Worm (Caenorhabditis elegans) whole organism, L1 larva: ENCODE results near the gene nhr-104.

ENCODE experiments used
- C16A3.4 ChIP-seq: fragments of 150-350 bp; optimal IDR thresholded peaks from 2 replicates; lab custom pipeline; 2014; ENCODE audit warnings: missing biosample characterization, missing genetic modification characterization
- F16B12.6 ChIP-seq: fragments of 150-350 bp; optimal IDR thresholded peaks from 2 replicates; lab custom pipeline; 2014; ENCODE audit warnings: missing biosample characterization, missing genetic modification characterization
- Y116A8C.19 ChIP-seq: sonication (generic microtip); optimal IDR thresholded peaks from 2 replicates; lab custom pipeline; 2016; ENCODE audit warnings: missing compliant biosample characterization, missing genetic modification characterization, borderline replicate concordance
- aly-2 ChIP-seq: fragments of 150-350 bp; optimal IDR thresholded peaks from 2 replicates; lab custom pipeline; 2014; ENCODE audit warnings: missing biosample characterization, missing genetic modification characterization
- blmp-1 ChIP-seq: fragments of 150-350 bp; optimal IDR thresholded peaks from 2 replicates; lab custom pipeline; 2014; ENCODE audit warnings: missing biosample characterization, missing genetic modification characterization
- ceh-90 ChIP-seq: sonication (generic microtip); optimal IDR thresholded peaks from 2 replicates; lab custom pipeline; 2016; ENCODE audit warnings: missing genetic modification characterization, missing compliant biosample characterization
- dpl-1 ChIP-seq, 3 experiments: fragments of 150-350 bp in 2 of 3; sonication (generic microtip) in 1 of 3; optimal IDR thresholded peaks; 2 replicates each; lab custom pipeline; 2014 to 2017; ENCODE audit warnings: missing biosample characterization in 3 of 3, missing genetic modification characterization in 3 of 3, missing genetic modification reagents in 3 of 3
- dsc-1 ChIP-seq: sonication (generic microtip); optimal IDR thresholded peaks from 2 replicates; lab custom pipeline; 2016; ENCODE audit warnings: mild to moderate bottlenecking, missing genetic modification characterization, missing compliant biosample characterization
- efl-1 ChIP-seq, 4 experiments: fragments of 150-350 bp; optimal IDR thresholded peaks in 3 of 4; peaks in 1 of 4; 1 replicate in 1 of 4; 2 replicates in 3 of 4; lab custom pipeline; 2014; ENCODE audit warnings: missing biosample characterization in 2 of 4, missing genetic modification characterization in 2 of 4, missing genetic modification reagents in 2 of 4
- egl-13 ChIP-seq: sonication (generic microtip); optimal IDR thresholded peaks from 2 replicates; lab custom pipeline; 2016; ENCODE audit warnings: missing genotype, missing genetic modification reagents, missing genetic modification characterization, missing compliant biosample characterization
- egl-27 ChIP-seq, 2 experiments: fragments of 150-350 bp in 1 of 2; sonication (generic microtip); optimal IDR thresholded peaks; 3 replicates each; lab custom pipeline; 2017 to 2018; ENCODE audit warnings: missing biosample characterization in 2 of 2, missing genetic modification characterization in 2 of 2, missing genetic modification reagents in 2 of 2
- elt-3 ChIP-seq, 6 experiments: fragments of 150-350 bp in 1 of 6; sonication (generic microtip); optimal IDR thresholded peaks; 2 replicates each; lab custom pipeline; 2017 to 2018; ENCODE audit warnings: missing biosample characterization in 6 of 6, missing genetic modification characterization in 6 of 6, inconsistent platforms in 1 of 6
- ets-5 ChIP-seq: fragments of 200-800 bp; sonication (Bioruptor generic); IDR thresholded peaks from 2 replicates; pipeline ENCODE4 v1.3.6; 2022; ENCODE audit warnings: missing genetic modification characterization, missing compliant biosample characterization
- fkh-10 ChIP-seq: sonication (generic microtip); optimal IDR thresholded peaks from 2 replicates; lab custom pipeline; 2017; ENCODE audit warnings: missing biosample characterization, missing genetic modification reagents, missing genetic modification characterization
- hlh-4 ChIP-seq: sonication (generic microtip); optimal IDR thresholded peaks from 2 replicates; lab custom pipeline; 2016; ENCODE audit warnings: mild to moderate bottlenecking, missing genetic modification characterization, missing compliant biosample characterization
- isw-1 ChIP-seq: fragments of 200-800 bp; sonication (Bioruptor generic); IDR thresholded peaks from 2 replicates; pipeline ENCODE4 v1.3.6; 2022; ENCODE audit warnings: missing genetic modification characterization, missing compliant biosample characterization
- jun-1 ChIP-seq: fragments of 150-350 bp; optimal IDR thresholded peaks from 2 replicates; lab custom pipeline; 2014; ENCODE audit warnings: missing biosample characterization, missing genetic modification reagents, missing genetic modification characterization
- lin-15B ChIP-seq: fragments of 150-350 bp; sonication (generic microtip); optimal IDR thresholded peaks from 3 replicates; lab custom pipeline; 2014; ENCODE audit warnings: missing biosample characterization, missing genetic modification characterization
- lin-35 ChIP-seq, 2 experiments: fragments of 150-350 bp; optimal IDR thresholded peaks; 2 replicates each; lab custom pipeline; 2014; ENCODE audit warnings: missing biosample characterization in 2 of 2, missing genetic modification characterization in 2 of 2, missing genetic modification reagents in 2 of 2
- lir-3 ChIP-seq: sonication (generic microtip); optimal IDR thresholded peaks from 2 replicates; lab custom pipeline; 2016; ENCODE audit warnings: mild to moderate bottlenecking, missing genetic modification characterization, moderate library complexity, missing compliant biosample characterization; ENCODE audit not compliant: poor library complexity
- lsy-2 ChIP-seq, 2 experiments: fragments of 150-350 bp; optimal IDR thresholded peaks; 2 replicates each; lab custom pipeline; 2014; ENCODE audit warnings: missing biosample characterization in 2 of 2, missing genetic modification characterization in 2 of 2
- nhr-11 ChIP-seq: fragments of 150-350 bp; optimal IDR thresholded peaks from 2 replicates; lab custom pipeline; 2014; ENCODE audit warnings: missing biosample characterization, missing genetic modification characterization
- nhr-19 ChIP-seq: fragments of 200-800 bp; sonication (Bioruptor generic); conservative IDR thresholded peaks from 2 replicates; pipeline ENCODE4 v1.3.6; 2022; ENCODE audit warnings: missing genetic modification characterization, missing compliant biosample characterization
- nhr-20 ChIP-seq: sonication (generic microtip); optimal IDR thresholded peaks from 2 replicates; lab custom pipeline; 2016; ENCODE audit warnings: mild to moderate bottlenecking, missing genetic modification characterization, missing compliant biosample characterization
- nhr-28 ChIP-seq: fragments of 150-350 bp; optimal IDR thresholded peaks from 2 replicates; lab custom pipeline; 2014; ENCODE audit warnings: missing biosample characterization, missing genetic modification characterization
- nhr-47 ChIP-seq: sonication (generic microtip); optimal IDR thresholded peaks from 2 replicates; lab custom pipeline; 2016; ENCODE audit warnings: mild to moderate bottlenecking, missing genetic modification characterization, moderate library complexity, missing compliant biosample characterization
- nhr-76 ChIP-seq: sonication (generic microtip); optimal IDR thresholded peaks from 2 replicates; lab custom pipeline; 2017; ENCODE audit warnings: missing biosample characterization, missing genetic modification characterization
- nhr-84 ChIP-seq: sonication (generic microtip); optimal IDR thresholded peaks from 2 replicates; lab custom pipeline; 2017; ENCODE audit warnings: missing biosample characterization, missing genetic modification characterization
- nhr-85 ChIP-seq: sonication (generic microtip); peaks from one replicate; lab custom pipeline; 2016; ENCODE audit warnings: missing genetic modification characterization, inconsistent platforms, missing compliant biosample characterization
- pqm-1 ChIP-seq: sonication (generic microtip); optimal IDR thresholded peaks from 3 replicates; lab custom pipeline; 2017; ENCODE audit warnings: missing biosample characterization, missing genetic modification characterization
- rnt-1 ChIP-seq: sonication (generic microtip); optimal IDR thresholded peaks from 2 replicates; lab custom pipeline; 2016; ENCODE audit warnings: mild to moderate bottlenecking, missing genetic modification characterization, moderate library complexity, missing compliant biosample characterization
- skn-1 ChIP-seq: fragments of 150-350 bp; optimal IDR thresholded peaks from 2 replicates; lab custom pipeline; 2014; ENCODE audit warnings: missing biosample characterization, missing genetic modification characterization
- snu-23 ChIP-seq: sonication (generic microtip); optimal IDR thresholded peaks from 2 replicates; lab custom pipeline; 2016; ENCODE audit warnings: missing genetic modification characterization, missing compliant biosample characterization
- sptf-1 ChIP-seq: fragments of 150-350 bp; optimal IDR thresholded peaks from 2 replicates; lab custom pipeline; 2014; ENCODE audit warnings: missing biosample characterization, missing genetic modification characterization
- swsn-7 ChIP-seq: sonication (generic microtip); optimal IDR thresholded peaks from 2 replicates; lab custom pipeline; 2016; ENCODE audit warnings: missing genetic modification characterization, missing compliant biosample characterization
- tbx-2 ChIP-seq: sonication (generic microtip); optimal IDR thresholded peaks from 2 replicates; lab custom pipeline; 2016; ENCODE audit warnings: missing genetic modification characterization, missing compliant biosample characterization
- tlp-1 ChIP-seq: fragments of 150-350 bp; optimal IDR thresholded peaks from 2 replicates; lab custom pipeline; 2014; ENCODE audit warnings: missing biosample characterization, missing genetic modification characterization
- unc-62 ChIP-seq: fragments of 150-350 bp; optimal IDR thresholded peaks from 2 replicates; lab custom pipeline; 2014; ENCODE audit warnings: missing biosample characterization, missing genetic modification reagents, missing genetic modification characterization
- unc-86 ChIP-seq: sonication (generic microtip); optimal IDR thresholded peaks from 2 replicates; lab custom pipeline; 2016; ENCODE audit warnings: missing genetic modification characterization, missing compliant biosample characterization
- vab-15 ChIP-seq: sonication (generic microtip); optimal IDR thresholded peaks from 2 replicates; lab custom pipeline; 2017; ENCODE audit warnings: missing genotype, mild to moderate bottlenecking, missing genetic modification characterization, missing compliant biosample characterization
- xbp-1 ChIP-seq: sonication (generic microtip); optimal IDR thresholded peaks from 2 replicates; lab custom pipeline; 2016; ENCODE audit warnings: missing genetic modification characterization, missing compliant biosample characterization
- zag-1 ChIP-seq: fragments of 150-350 bp; optimal IDR thresholded peaks from 2 replicates; lab custom pipeline; 2014; ENCODE audit warnings: missing biosample characterization, missing genetic modification characterization

The nhr-104 gene

ce11 chrIV:4799114-4799513 lies 10.6 kb upstream of the nhr-104 start, which contains the start of gene eor-1:
Gene eor-1, minus strand, starts transcription at chrIV:4799178.
- TF ChIP-seq tbx-2 (tag; lab: Kevin White, UChicago) = peak; percentile 26
- TF ChIP-seq lir-3 = peak; percentile 16
- peak; percentile 15 to 69 (median 22) for TF ChIP-seq dpl-1 (GFP tag; optimal IDR thresholded peaks at IDR 0.05; lab: Kevin White, UChicago)
- peak; percentile 3 for TF ChIP-seq aly-2 (tag; lab: Kevin White, UChicago)
- no peak for TF ChIP-seq unc-62 (GFP tag; lab: Kevin White, UChicago)
- TF ChIP-seq nhr-19 (GFP tag; lab: Robert Waterston, UW) = 0 out of 2 replicates have a peak, but pooled peaks have one; percentile 2
- peak; percentile 14 for TF ChIP-seq F16B12.6 (tag; lab: Kevin White, UChicago)
- TF ChIP-seq ceh-90 = no peak
- TF ChIP-seq swsn-7 (tag; lab: Kevin White, UChicago) = peak; percentile 13
- TF ChIP-seq snu-23 = peak; percentile 62
- no peak for TF ChIP-seq nhr-76 (tag; lab: Kevin White, UChicago)
- TF ChIP-seq skn-1 (tag; lab: Kevin White, UChicago) = peak; percentile 20
- no peak for TF ChIP-seq pqm-1 (tag; lab: Kevin White, UChicago)
- TF ChIP-seq nhr-20 (tag; lab: Kevin White, UChicago) = peak; percentile 41
- no peak for TF ChIP-seq hlh-4 (tag; lab: Kevin White, UChicago)
- TF ChIP-seq nhr-85 (tag; lab: Kevin White, UChicago) = peak; percentile 67
- peak; percentile 41 for TF ChIP-seq xbp-1 (tag; lab: Kevin White, UChicago)
- TF ChIP-seq nhr-84 (tag; lab: Kevin White, UChicago) = no peak
- peak; percentile 17 for TF ChIP-seq rnt-1
- TF ChIP-seq sptf-1 (tag; lab: Kevin White, UChicago) = no peak
- TF ChIP-seq lin-15B (tag; lab: Kevin White, UChicago) = peak; percentile 30
- TF ChIP-seq lin-35 (GFP tag; optimal IDR thresholded peaks at IDR 0.05; lab: Kevin White, UChicago) = peak; percentile 59 to 67
- peak; percentile 49 to 77 for TF ChIP-seq lsy-2 (tag; optimal IDR thresholded peaks at IDR 0.05; lab: Kevin White, UChicago)
- peak; percentile 32 for TF ChIP-seq C16A3.4 (tag; lab: Kevin White, UChicago)
- no peak for TF ChIP-seq zag-1 (tag; lab: Kevin White, UChicago)
- TF ChIP-seq dsc-1 (tag; lab: Kevin White, UChicago) = peak; percentile 26
- TF ChIP-seq ets-5 (GFP tag; lab: Robert Waterston, UW) = no peak
- peak; percentile 42 to 55 for TF ChIP-seq efl-1 (optimal IDR thresholded peaks at IDR 0.05; lab: Kevin White, UChicago)
- peak; percentile 6 to 50 for TF ChIP-seq efl-1 (GFP tag; optimal IDR thresholded peaks at IDR 0.05 in 1 of 2; lab: Kevin White, UChicago)

- no peak for TF ChIP-seq F16B12.6 (tag; lab: Kevin White, UChicago)
- no peak for TF ChIP-seq skn-1 (tag; lab: Kevin White, UChicago)
- TF ChIP-seq blmp-1 = peak; percentile 91
- TF ChIP-seq elt-3 (tag; optimal IDR thresholded peaks at IDR 0.05; lab: Kevin White, UChicago) = peak in 1 of 6 experiments; percentile 3
- TF ChIP-seq, all 84 proteins: peak for 2
These were observed 6.6 kb upstream of the nhr-104 start for ce11 chrIV:4795111-4795510.

ce11 chrIV:4789445-4789844 lies 953 bp upstream of the nhr-104 start, which contains the start of gene R11E3.1:
Gene R11E3.1, plus strand, starts transcription at chrIV:4789745.
- TF ChIP-seq nhr-28 (tag; lab: Kevin White, UChicago) = no peak
- no peak for TF ChIP-seq xbp-1 (tag; lab: Kevin White, UChicago)
- no peak for TF ChIP-seq jun-1
- no peak for TF ChIP-seq lin-35 (GFP tag; optimal IDR thresholded peaks at IDR 0.05; lab: Kevin White, UChicago)
- TF ChIP-seq skn-1 (tag; lab: Kevin White, UChicago) = no peak
- TF ChIP-seq Y116A8C.19 = no peak
- no peak for TF ChIP-seq blmp-1
- no peak for TF ChIP-seq vab-15 (tag; lab: Kevin White, UChicago)
- no peak for TF ChIP-seq isw-1 (GFP tag; lab: Robert Waterston, UW)
- TF ChIP-seq unc-62 (GFP tag; lab: Kevin White, UChicago) = no peak
- no peak for TF ChIP-seq lsy-2 (tag; optimal IDR thresholded peaks at IDR 0.05; lab: Kevin White, UChicago)
- no peak for TF ChIP-seq nhr-76 (tag; lab: Kevin White, UChicago)
- TF ChIP-seq nhr-11 (tag; lab: Kevin White, UChicago) = no peak
- no peak for TF ChIP-seq tlp-1 (tag; lab: Kevin White, UChicago)
- TF ChIP-seq egl-27 (tag; optimal IDR thresholded peaks at IDR 0.05; lab: Kevin White, UChicago) = no peak
- TF ChIP-seq dpl-1 (GFP tag; optimal IDR thresholded peaks at IDR 0.05; lab: Kevin White, UChicago) = no peak
- no peak for TF ChIP-seq egl-13 (tag; lab: Kevin White, UChicago)
- TF ChIP-seq nhr-47 (tag; lab: Kevin White, UChicago) = no peak
- no peak for TF ChIP-seq fkh-10 (GFP tag; lab: Kevin White, UChicago)
- no peak for TF ChIP-seq unc-86 (tag; lab: Kevin White, UChicago)
